Worm (Caenorhabditis elegans) whole organism, L4/young adult: ENCODE results near the gene col-81.

ENCODE experiments used
- W03F9.2 ChIP-seq: fragments of 150-350 bp; optimal IDR thresholded peaks from 2 replicates; lab custom pipeline; 2014; ENCODE audit warnings: missing biosample characterization, missing genetic modification characterization
- him-1 ChIP-seq: sonication (generic microtip); optimal IDR thresholded peaks from 2 replicates; lab custom pipeline; 2016; ENCODE audit warnings: missing genotype, missing genetic modification reagents, missing genetic modification characterization, missing compliant biosample characterization

ce11 chrII:11027777-11028176 is 14.2 kb upstream of the col-81 start:
- TF ChIP-seq W03F9.2 (tag; lab: Kevin White, UChicago) (no peak), him-1 (no peak)
